Worm (Caenorhabditis elegans) whole organism, L4 larva: ENCODE results near the gene Y39G8B.5.

Source experiments
- Y5F2A.4 ChIP-seq: fragments of 200-800 bp; sonication (Bioruptor generic); optimal IDR thresholded peaks from 2 replicates; lab custom pipeline; 2018; ENCODE audit warnings: mild to moderate bottlenecking, missing genetic modification characterization, missing compliant biosample characterization
- ces-1 ChIP-seq: fragments of 150-350 bp; sonication (generic microtip); optimal IDR thresholded peaks from 4 replicates; lab custom pipeline; 2014; ENCODE audit warnings: missing biosample characterization, missing genetic modification reagents, missing genetic modification characterization
- dve-1 ChIP-seq: sonication (generic microtip); optimal IDR thresholded peaks from 2 replicates; lab custom pipeline; 2017; ENCODE audit warnings: antibody characterized with exemption, mild to moderate bottlenecking, missing genetic modification characterization, missing compliant biosample characterization; ENCODE audit not compliant: insufficient read depth
- egl-27 ChIP-seq: sonication (generic microtip); optimal IDR thresholded peaks from 3 replicates; lab custom pipeline; 2017; ENCODE audit warnings: missing biosample characterization, missing genetic modification reagents, missing genetic modification characterization
- fos-1 ChIP-seq: fragments of 150-350 bp; optimal IDR thresholded peaks from 2 replicates; lab custom pipeline; 2014; ENCODE audit warnings: missing biosample characterization, missing genetic modification characterization
- lsy-2 ChIP-seq, 2 experiments: fragments of 150-350 bp in 1 of 2; sonication (generic microtip) in 1 of 2; optimal IDR thresholded peaks; 2 replicates each; lab custom pipeline; 2014 to 2017; ENCODE audit warnings: missing biosample characterization in 2 of 2, missing genetic modification characterization in 2 of 2
- nhr-28 ChIP-seq: fragments of 150-350 bp; optimal IDR thresholded peaks from 2 replicates; lab custom pipeline; 2014; ENCODE audit warnings: missing biosample characterization, missing genetic modification characterization
- nhr-6 ChIP-seq: fragments of 150-350 bp; optimal IDR thresholded peaks from 2 replicates; lab custom pipeline; 2014; ENCODE audit warnings: missing biosample characterization, missing genetic modification characterization
- pqm-1 ChIP-seq: sonication (generic microtip); optimal IDR thresholded peaks from 2 replicates; lab custom pipeline; 2017; ENCODE audit warnings: missing biosample characterization, missing genetic modification characterization
- snpc-4 ChIP-seq: fragments of 150-350 bp; optimal IDR thresholded peaks from 2 replicates; lab custom pipeline; 2014; ENCODE audit warnings: missing biosample characterization, missing genetic modification characterization
- unc-62 ChIP-seq, 3 experiments: fragments of 150-350 bp in 1 of 3; sonication (generic microtip); optimal IDR thresholded peaks in 2 of 3; peaks in 1 of 3; 1 replicate in 1 of 3; 2 replicates in 2 of 3; lab custom pipeline; 2014 to 2017; ENCODE audit warnings: missing biosample characterization in 3 of 3, missing genetic modification characterization in 3 of 3, missing genetic modification reagents in 3 of 3, missing genotype in 1 of 3

- TF ChIP-seq snpc-4 (tag; lab: Kevin White, UChicago) (no peak), nhr-6 (tag; lab: Kevin White, UChicago) (no peak), lsy-2 (tag; optimal IDR thresholded peaks at IDR 0.05; lab: Kevin White, UChicago) (no peak), egl-27 (tag; lab: Kevin White, UChicago) (no peak), unc-62 (GFP tag; optimal IDR thresholded peaks at IDR 0.05 in 1 of 2; lab: Kevin White, UChicago) (no peak), unc-62 (tag; optimal IDR thresholded peaks at IDR 0.05; lab: Kevin White, UChicago) (no peak), nhr-28 (tag; lab: Kevin White, UChicago) (no peak), fos-1 (tag; lab: Kevin White, UChicago) (no peak), pqm-1 (no peak), ces-1 (GFP tag; lab: Kevin White, UChicago) (no peak), Y5F2A.4 (GFP tag; lab: Kevin White, UChicago) (no peak), dve-1 (tag; lab: Kevin White, UChicago) (no peak)
Measured at ce11 chrII:13962319-13962718, 29.3 kb downstream of the Y39G8B.5 start, which contains the start of gene rpi-1.
